Fruit fly (Drosophila melanogaster) whole organism, larva: ENCODE measurements around the gene tap.

Experiments used
- noc ChIP-seq: fragments of 200-800 bp; sonication (Bioruptor generic); optimal IDR thresholded peaks from 3 replicates; lab custom pipeline; 2019; ENCODE audit warnings: missing biosample characterization, mild to moderate bottlenecking, missing genetic modification characterization, moderate library complexity

tap gene

dm6 chr3L:17399014-17399413 lies 39.5 kb downstream of the tap start:
- TF ChIP-seq noc (tag; lab: Kevin White, UChicago), result no peak

- TF ChIP-seq noc (tag; lab: Kevin White, UChicago), result no peak
These were observed 41.4 kb downstream of the tap start for dm6 chr3L:17400911-17401310.

dm6 chr3L:17401411-17401810 lies 41.9 kb downstream of the tap start:
- TF ChIP-seq noc (tag; lab: Kevin White, UChicago), result no peak

- TF ChIP-seq noc (tag; lab: Kevin White, UChicago), result no peak
These were observed 42.9 kb downstream of the tap start for dm6 chr3L:17402399-17402798.

- no peak for TF ChIP-seq noc (tag; lab: Kevin White, UChicago)
These were observed 43.8 kb downstream of the tap start for dm6 chr3L:17403268-17403667.

- no peak for TF ChIP-seq noc (tag; lab: Kevin White, UChicago)
These were observed 45.2 kb downstream of the tap start for dm6 chr3L:17404646-17405045.

- TF ChIP-seq noc (tag; lab: Kevin White, UChicago), result no peak
These were observed 47.6 kb downstream of the tap start for dm6 chr3L:17407073-17407472.

- TF ChIP-seq noc (tag; lab: Kevin White, UChicago), result no peak
These were observed 48.1 kb downstream of the tap start for dm6 chr3L:17407480-17408093.

- no peak for TF ChIP-seq noc (tag; lab: Kevin White, UChicago)
These were observed 51.8 kb downstream of the tap start for dm6 chr3L:17411273-17411672.
